Worm (Caenorhabditis elegans) whole organism, late embryonic: ENCODE measurements around the gene F59B2.13.

Source experiments
- ceh-19 ChIP-seq: fragments of 200-800 bp; sonication (Bioruptor generic); optimal IDR thresholded peaks from 2 replicates; lab custom pipeline; 2018; ENCODE audit warnings: mild to moderate bottlenecking, missing genetic modification characterization, missing compliant biosample characterization
- ceh-22 ChIP-seq: sonication (generic microtip); optimal IDR thresholded peaks from 2 replicates; lab custom pipeline; 2017; ENCODE audit warnings: missing biosample characterization, missing genetic modification characterization
- elt-4 ChIP-seq: sonication (generic microtip); optimal IDR thresholded peaks from 2 replicates; lab custom pipeline; 2016; ENCODE audit warnings: missing genetic modification characterization, missing compliant biosample characterization
- gmeb-2 ChIP-seq: sonication (generic microtip); optimal IDR thresholded peaks from 2 replicates; lab custom pipeline; 2016; ENCODE audit warnings: missing genetic modification characterization, inconsistent platforms, missing compliant biosample characterization
- lim-6 ChIP-seq: sonication (generic microtip); optimal IDR thresholded peaks from 2 replicates; lab custom pipeline; 2016; ENCODE audit warnings: missing genetic modification characterization, missing compliant biosample characterization
- unc-86 ChIP-seq: sonication (generic microtip); optimal IDR thresholded peaks from 2 replicates; lab custom pipeline; 2016; ENCODE audit warnings: missing genetic modification characterization, missing compliant biosample characterization

DNA sequence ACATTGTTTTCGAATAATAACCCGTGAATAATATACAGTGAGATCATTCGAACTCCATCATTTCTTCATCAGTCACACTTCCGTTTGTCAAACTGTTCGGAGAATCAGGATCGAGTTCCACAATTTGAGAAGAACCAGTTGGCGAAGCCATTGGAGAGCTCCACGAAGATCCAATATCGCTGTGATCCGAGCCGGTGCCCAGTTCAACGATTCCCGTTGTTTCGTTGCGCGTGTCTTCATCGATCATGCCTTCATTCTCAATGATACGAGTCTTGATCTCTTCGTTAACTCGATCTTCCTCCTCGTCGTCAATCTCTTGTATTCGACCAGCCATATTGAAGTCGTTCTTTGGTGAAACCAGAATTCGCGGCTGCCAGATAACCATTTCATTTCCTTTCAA is 24.9 kb upstream of the F59B2.13 start:
- TF ChIP-seq gmeb-2 (no peak), elt-4 (tag; lab: Kevin White, UChicago) (no peak), ceh-22 (tag; lab: Kevin White, UChicago) (no peak), lim-6 (no peak), ceh-19 (no peak), unc-86 (tag; lab: Kevin White, UChicago) (no peak)
